Fruit fly (Drosophila melanogaster) whole organism, embryonic: Measurements from ENCODE around the gene TBC1d7.

ENCODE experiments used
- Ada2b ChIP-seq: fragments of 200-800 bp; sonication (Bioruptor generic); IDR thresholded peaks from 2 replicates; pipeline ENCODE4 v1.3.6; 2022; ENCODE audit warnings: missing biosample characterization, missing genetic modification characterization
- Atf-2 ChIP-seq: fragments of 200-800 bp; sonication (Bioruptor generic); optimal IDR thresholded peaks from 2 replicates; lab custom pipeline; 2016; ENCODE audit warnings: missing biosample characterization, missing genetic modification characterization
- B-H1 ChIP-seq: fragments of 200-800 bp; sonication (Bioruptor generic); IDR thresholded peaks from 3 replicates; pipeline ENCODE4 v1.3.6; 2022; ENCODE audit warnings: missing biosample characterization, missing genetic modification characterization
- CG11247 ChIP-seq: fragments of 200-800 bp; sonication (Bioruptor generic); IDR thresholded peaks from 2 replicates; pipeline ENCODE4 v1.3.6; 2022; ENCODE audit warnings: missing biosample characterization, missing genetic modification characterization
- CG12744 ChIP-seq: fragments of 200-800 bp; sonication (Bioruptor generic); optimal IDR thresholded peaks from 2 replicates; lab custom pipeline; 2016; ENCODE audit warnings: missing biosample characterization, missing genetic modification characterization
- CG13287 ChIP-seq: fragments of 200-800 bp; sonication (Bioruptor generic); IDR thresholded peaks from 2 replicates; pipeline ENCODE4 v1.3.6; 2022; ENCODE audit warnings: missing biosample characterization, missing genetic modification characterization; ENCODE audit not compliant: partially characterized antibody
- CG14014 ChIP-seq: fragments of 200-800 bp; sonication (Bioruptor generic); IDR thresholded peaks from 2 replicates; pipeline ENCODE4 v1.3.6; 2022; ENCODE audit warnings: missing biosample characterization, missing genetic modification characterization
- CG15073 ChIP-seq: fragments of 200-800 bp; sonication (Bioruptor generic); optimal IDR thresholded peaks from 2 replicates; lab custom pipeline; 2016; ENCODE audit warnings: missing biosample characterization, missing genetic modification characterization
- CG15479 ChIP-seq: fragments of 200-800 bp; sonication (Bioruptor generic); optimal IDR thresholded peaks from 3 replicates; lab custom pipeline; 2019; ENCODE audit warnings: missing biosample characterization, mild to moderate bottlenecking, missing genetic modification characterization, moderate library complexity
- CG1647 ChIP-seq: fragments of 200-800 bp; sonication (Bioruptor generic); optimal IDR thresholded peaks from 3 replicates; lab custom pipeline; 2016; ENCODE audit warnings: missing biosample characterization, missing genetic modification characterization
- CG16815 ChIP-seq: fragments of 200-800 bp; sonication (Bioruptor generic); optimal IDR thresholded peaks from 3 replicates; lab custom pipeline; 2017; ENCODE audit warnings: missing biosample characterization, mild to moderate bottlenecking, missing genetic modification characterization
- CG18011 ChIP-seq: fragments of 200-800 bp; sonication (Bioruptor generic); optimal IDR thresholded peaks from 2 replicates; lab custom pipeline; 2017; ENCODE audit warnings: missing biosample characterization, missing genetic modification characterization, mild to moderate bottlenecking, moderate library complexity, missing genotype
- CG18599 ChIP-seq: fragments of 200-800 bp; sonication (Bioruptor generic); optimal IDR thresholded peaks from 3 replicates; lab custom pipeline; 2017; ENCODE audit warnings: missing biosample characterization, missing genetic modification characterization, mild to moderate bottlenecking, moderate library complexity, missing genetic modification reagents
- CG18764 ChIP-seq: fragments of 200-800 bp; sonication (Bioruptor generic); optimal IDR thresholded peaks from 3 replicates; lab custom pipeline; 2016; ENCODE audit warnings: missing biosample characterization, missing genetic modification characterization
- CG2116 ChIP-seq: fragments of 200-800 bp; sonication (Bioruptor generic); optimal IDR thresholded peaks from 3 replicates; lab custom pipeline; 2018; ENCODE audit warnings: missing biosample characterization, mild to moderate bottlenecking, missing genetic modification characterization
- CG2202 ChIP-seq: fragments of 200-800 bp; sonication (Bioruptor generic); optimal IDR thresholded peaks from 2 replicates; lab custom pipeline; 2018; ENCODE audit warnings: missing biosample characterization, mild to moderate bottlenecking, missing genetic modification characterization
- CG2889 ChIP-seq: fragments of 200-800 bp; sonication (Bioruptor generic); IDR thresholded peaks from 3 replicates; pipeline ENCODE4 v1.3.6; 2022; ENCODE audit warnings: missing biosample characterization, missing genetic modification characterization
- CG30403 ChIP-seq: fragments of 200-800 bp; sonication (Bioruptor generic); optimal IDR thresholded peaks from 3 replicates; lab custom pipeline; 2016; ENCODE audit warnings: missing biosample characterization, missing genetic modification characterization
- CG3163 ChIP-seq: fragments of 200-800 bp; sonication (Bioruptor generic); optimal IDR thresholded peaks from 3 replicates; lab custom pipeline; 2016; ENCODE audit warnings: missing biosample characterization, missing genetic modification characterization
- CG3838 ChIP-seq: fragments of 200-800 bp; sonication (Bioruptor generic); optimal IDR thresholded peaks from 3 replicates; lab custom pipeline; 2016; ENCODE audit warnings: missing biosample characterization, missing genetic modification characterization
- CG4730 ChIP-seq: fragments of 200-800 bp; sonication (Bioruptor generic); IDR thresholded peaks from 2 replicates; pipeline ENCODE4 v1.3.6; 2022; ENCODE audit warnings: missing biosample characterization, missing genetic modification characterization
- CG5245 ChIP-seq: fragments of 200-800 bp; sonication (Bioruptor generic); optimal IDR thresholded peaks from 3 replicates; lab custom pipeline; 2016; ENCODE audit warnings: missing biosample characterization, missing genetic modification characterization
- CG9609 ChIP-seq: fragments of 200-800 bp; sonication (Bioruptor generic); optimal IDR thresholded peaks from 3 replicates; lab custom pipeline; 2016; ENCODE audit warnings: missing biosample characterization, missing genetic modification characterization
- Dad ChIP-seq: fragments of 200-800 bp; sonication (Bioruptor generic); optimal IDR thresholded peaks from 3 replicates; lab custom pipeline; 2016; ENCODE audit warnings: missing biosample characterization, missing genetic modification characterization
- Drgx ChIP-seq: fragments of 200-800 bp; sonication (Bioruptor generic); IDR thresholded peaks from 2 replicates; pipeline ENCODE4 v1.3.6; 2022; ENCODE audit warnings: missing biosample characterization, missing genetic modification characterization
- E2f2 ChIP-seq: fragments of 200-800 bp; sonication (Bioruptor generic); IDR thresholded peaks from 2 replicates; pipeline ENCODE4 v1.3.6; 2022; ENCODE audit warnings: missing biosample characterization, missing genetic modification characterization
- ERR ChIP-seq: fragments of 200-800 bp; sonication (Bioruptor generic); optimal IDR thresholded peaks from 2 replicates; lab custom pipeline; 2016; ENCODE audit warnings: missing biosample characterization, missing genetic modification characterization
- Elba2 ChIP-seq: fragments of 200-800 bp; sonication (Bioruptor generic); optimal IDR thresholded peaks from 3 replicates; lab custom pipeline; 2016; ENCODE audit warnings: missing biosample characterization, missing genetic modification characterization
- Fer1 ChIP-seq: fragments of 200-800 bp; sonication (Bioruptor generic); optimal IDR thresholded peaks from 2 replicates; lab custom pipeline; 2017; ENCODE audit warnings: missing biosample characterization, mild to moderate bottlenecking, missing genetic modification characterization
- HLHmδ ChIP-seq: fragments of 200-800 bp; sonication (Bioruptor generic); optimal IDR thresholded peaks from 2 replicates; lab custom pipeline; 2018; ENCODE audit warnings: missing biosample characterization, mild to moderate bottlenecking, missing genetic modification characterization, moderate library complexity
- Hr3 ChIP-seq: fragments of 200-800 bp; sonication (Bioruptor generic); optimal IDR thresholded peaks from 3 replicates; lab custom pipeline; 2016; ENCODE audit warnings: missing biosample characterization, missing genetic modification characterization
- MESR4 ChIP-seq: fragments of 200-800 bp; sonication (Bioruptor generic); optimal IDR thresholded peaks from 2 replicates; lab custom pipeline; 2018; ENCODE audit warnings: missing biosample characterization, mild to moderate bottlenecking, missing genetic modification characterization, moderate library complexity
- ap ChIP-seq: fragments of 200-800 bp; sonication (Bioruptor generic); IDR thresholded peaks from 2 replicates; pipeline ENCODE4 v1.3.6; 2022; ENCODE audit warnings: missing biosample characterization, missing genetic modification characterization
- az2 ChIP-seq: fragments of 200-800 bp; sonication (Bioruptor generic); optimal IDR thresholded peaks from 3 replicates; lab custom pipeline; 2016; ENCODE audit warnings: missing biosample characterization, missing genetic modification characterization
- bsh ChIP-seq, 2 experiments: fragments of 200-800 bp; sonication (Bioruptor generic); optimal IDR thresholded peaks; 2 replicates each; lab custom pipeline; 2017 to 2018; ENCODE audit warnings: mild to moderate bottlenecking in 2 of 2, missing biosample characterization in 2 of 2, missing genetic modification characterization in 2 of 2, moderate library complexity in 1 of 2
- croc ChIP-seq: fragments of 200-800 bp; sonication (Bioruptor generic); conservative IDR thresholded peaks from 3 replicates; pipeline ENCODE4 v1.3.6; 2022; ENCODE audit warnings: missing biosample characterization, missing genetic modification characterization
- gcm ChIP-seq: fragments of 200-800 bp; sonication (Bioruptor generic); optimal IDR thresholded peaks from 2 replicates; lab custom pipeline; 2019; ENCODE audit warnings: missing biosample characterization, mild to moderate bottlenecking, missing genetic modification characterization, moderate library complexity
- gro ChIP-seq: fragments of 200-800 bp; sonication (Bioruptor generic); optimal IDR thresholded peaks from 2 replicates; lab custom pipeline; 2016; ENCODE audit warnings: missing biosample characterization, missing genetic modification characterization
- gsb-n ChIP-seq: fragments of 200-800 bp; sonication (Bioruptor generic); optimal IDR thresholded peaks from 3 replicates; lab custom pipeline; 2018; ENCODE audit warnings: missing biosample characterization, mild to moderate bottlenecking, missing genetic modification characterization
- gt ChIP-seq: fragments of 200-800 bp; sonication (Bioruptor generic); IDR thresholded peaks from 2 replicates; pipeline ENCODE4 v1.3.6; 2022; ENCODE audit warnings: missing biosample characterization, missing genetic modification characterization
- her ChIP-seq: fragments of 200-800 bp; sonication (Bioruptor generic); optimal IDR thresholded peaks from 2 replicates; lab custom pipeline; 2016; ENCODE audit warnings: missing biosample characterization, missing genetic modification characterization
- kah ChIP-seq: fragments of 200-800 bp; sonication (Bioruptor generic); optimal IDR thresholded peaks from 2 replicates; lab custom pipeline; 2018; ENCODE audit warnings: missing biosample characterization, mild to moderate bottlenecking, missing genetic modification characterization
- ken ChIP-seq: fragments of 200-800 bp; sonication (Bioruptor generic); IDR thresholded peaks from 3 replicates; pipeline ENCODE4 v1.3.6; 2022; ENCODE audit warnings: missing biosample characterization, missing genetic modification characterization
- lola ChIP-seq, 3 experiments: fragments of >200 bp in 2 of 3; fragments of 200-800 bp in 1 of 3; sonication (Bioruptor generic) in 1 of 3; optimal IDR thresholded peaks; 2 replicates each; lab custom pipeline; 2017 to 2019; ENCODE audit warnings: missing biosample characterization in 3 of 3, missing genetic modification characterization in 3 of 3, mild to moderate bottlenecking in 1 of 3, moderate library complexity in 1 of 3
- odd ChIP-seq: fragments of 200-800 bp; sonication (Bioruptor generic); optimal IDR thresholded peaks from 2 replicates; lab custom pipeline; 2017; ENCODE audit warnings: missing biosample characterization, mild to moderate bottlenecking, missing genetic modification characterization
- onecut ChIP-seq: fragments of 200-800 bp; sonication (Bioruptor generic); IDR thresholded peaks from 2 replicates; pipeline ENCODE4 v1.3.6; 2022; ENCODE audit warnings: missing biosample characterization, missing genetic modification characterization
- stwl ChIP-seq: fragments of 200-800 bp; sonication (Bioruptor generic); optimal IDR thresholded peaks from 3 replicates; lab custom pipeline; 2018; ENCODE audit warnings: missing biosample characterization, mild to moderate bottlenecking, missing genetic modification characterization, moderate library complexity
- sug ChIP-seq: fragments of 200-800 bp; optimal IDR thresholded peaks from 2 replicates; lab custom pipeline; 2019; ENCODE audit warnings: missing biosample characterization, mild to moderate bottlenecking, missing genetic modification characterization, moderate library complexity
- tin ChIP-seq: fragments of 200-800 bp; sonication (Bioruptor generic); optimal IDR thresholded peaks from 3 replicates; lab custom pipeline; 2016; ENCODE audit warnings: missing biosample characterization, missing genetic modification characterization

TBC1d7 gene

DNA sequence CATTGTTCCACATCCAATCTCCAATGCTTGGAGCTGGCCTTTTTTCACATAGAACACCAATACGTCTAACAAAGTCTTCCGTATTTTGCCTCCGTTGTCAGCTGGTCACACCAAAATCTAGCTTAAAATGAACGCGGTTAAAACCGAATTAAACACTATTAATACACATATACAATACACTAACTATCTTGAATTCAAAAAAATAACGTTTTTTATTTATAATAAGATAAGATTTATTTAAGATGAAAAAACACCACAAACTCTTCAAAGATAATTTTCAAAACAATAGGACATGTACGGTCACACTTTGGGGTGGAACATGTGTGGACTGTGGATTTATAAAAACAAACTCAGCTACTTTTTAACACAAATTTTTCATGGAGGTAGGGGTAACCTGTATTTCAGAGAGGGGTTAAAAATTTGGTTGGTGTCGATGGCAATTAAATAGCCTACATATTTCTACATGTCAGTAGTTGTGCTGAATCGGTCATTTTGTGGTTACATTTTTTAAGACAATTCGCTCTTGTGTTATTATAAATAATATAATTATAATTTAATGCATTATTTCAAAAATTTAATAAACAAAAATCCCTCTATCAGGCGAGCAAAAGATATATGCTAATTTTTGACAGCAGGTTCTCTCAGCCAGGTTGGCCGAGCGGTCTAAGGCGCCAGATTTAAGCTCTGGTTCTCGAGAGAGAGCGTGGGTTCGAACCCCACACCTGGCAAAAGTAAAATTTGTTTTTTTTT is 49.0 kb upstream of the TBC1d7 start, which contains the start of gene CG13605 (continued):
- TF ChIP-seq onecut (GFP tag; lab: Robert Waterston, UW) (peak; percentile 51), CG4730 (GFP tag; lab: Robert Waterston, UW) (peak; percentile 48; the same call in 1 of the 2 replicates), B-H1 (GFP tag; lab: Robert Waterston, UW) (peak; percentile 59; the same call in 2 of the 3 replicates), CG2889 (GFP tag; lab: Robert Waterston, UW) (0 out of 3 replicates have a peak, but pooled peaks have one; percentile 35), tin (GFP tag; lab: Kevin White, UChicago) (peak; percentile 47), CG18011 (GFP tag; lab: Kevin White, UChicago) (peak; percentile 55), CG14014 (GFP tag; lab: Robert Waterston, UW) (peak; percentile 79; the same call in 1 of the 2 replicates), gcm (GFP tag; lab: Kevin White, UChicago) (peak; percentile 84), her (GFP tag; lab: Kevin White, UChicago) (peak; percentile 54), Hr3 (GFP tag; lab: Kevin White, UChicago) (peak; percentile 61), croc (GFP tag; lab: Robert Waterston, UW) (no peak), Fer1 (GFP tag; lab: Kevin White, UChicago) (peak; percentile 89), stwl (tag; lab: Kevin White, UChicago) (peak; percentile 55), gro (peak; percentile 63), CG5245 (GFP tag; lab: Kevin White, UChicago) (peak; percentile 47), MESR4 (GFP tag; lab: Kevin White, UChicago) (peak; percentile 18), CG18599 (GFP tag; lab: Kevin White, UChicago) (peak; percentile 90), gsb-n (peak; percentile 29), CG2202 (tag; lab: Kevin White, UChicago) (peak; percentile 44), ken (GFP tag; lab: Robert Waterston, UW) (peak; percentile 41; the same call in 1 of the 3 replicates), Atf-2 (GFP tag; lab: Kevin White, UChicago) (no peak), bsh (GFP tag; optimal IDR thresholded peaks at IDR 0.05; lab: Kevin White, UChicago) (peak; percentile 25 to 72), CG1647 (GFP tag; lab: Kevin White, UChicago) (peak; percentile 16), CG9609 (GFP tag; lab: Kevin White, UChicago) (peak; percentile 53), CG11247 (peak; percentile 62), ap (peak; percentile 58), Ada2b (GFP tag; lab: Robert Waterston, UW) (peak; percentile 66), CG15479 (GFP tag; lab: Kevin White, UChicago) (no peak), CG3838 (GFP tag; lab: Kevin White, UChicago) (no peak), HLHmδ (GFP tag; lab: Kevin White, UChicago) (no peak), CG2116 (GFP tag; lab: Kevin White, UChicago) (peak; percentile 54), CG30403 (GFP tag; lab: Kevin White, UChicago) (peak; percentile 72), Elba2 (GFP tag; lab: Kevin White, UChicago) (no peak), CG15073 (GFP tag; lab: Kevin White, UChicago) (no peak), az2 (GFP tag; lab: Kevin White, UChicago) (peak; percentile 75), sug (tag; lab: Kevin White, UChicago) (peak; percentile 23), CG3163 (GFP tag; lab: Kevin White, UChicago) (peak; percentile 37), Drgx (GFP tag; lab: Robert Waterston, UW) (peak; percentile 64), CG18764 (GFP tag; lab: Kevin White, UChicago) (peak; percentile 56), E2f2 (GFP tag; lab: Robert Waterston, UW) (peak; percentile 83), Dad (peak; percentile 14), odd (GFP tag; lab: Kevin White, UChicago) (peak; percentile 72), lola (GFP tag; optimal IDR thresholded peaks at IDR 0.05; lab: Kevin White, UChicago) (peak in 1 of 3 experiments; percentile 43), CG13287 (GFP tag; lab: Robert Waterston, UW) (no peak), CG12744 (peak; percentile 35), gt (GFP tag; lab: Robert Waterston, UW) (no peak), CG16815 (peak; percentile 23), kah (GFP tag; lab: Kevin White, UChicago) (peak; percentile 38), ERR (no peak)
